Worm (Caenorhabditis elegans) whole organism, L3 larva: ENCODE results near the gene cyp-33C8.

ENCODE experiments used
- R02D3.7 ChIP-seq: fragments of 150-350 bp; optimal IDR thresholded peaks from 2 replicates; lab custom pipeline; 2014; ENCODE audit warnings: missing biosample characterization, missing genetic modification characterization
- ama-1 ChIP-seq: fragments of 150-350 bp; optimal IDR thresholded peaks from 2 replicates; lab custom pipeline; 2018
- ceh-16 ChIP-seq: sonication (generic microtip); optimal IDR thresholded peaks from 2 replicates; lab custom pipeline; 2017; ENCODE audit warnings: missing biosample characterization, missing genetic modification characterization
- fkh-10 ChIP-seq: sonication (generic microtip); optimal IDR thresholded peaks from 2 replicates; lab custom pipeline; 2017; ENCODE audit warnings: missing biosample characterization, missing genetic modification reagents, missing genetic modification characterization
- lin-15B ChIP-seq: fragments of 150-350 bp; optimal IDR thresholded peaks from 2 replicates; lab custom pipeline; 2014; ENCODE audit warnings: missing biosample characterization, missing genetic modification characterization
- mdl-1 ChIP-seq: fragments of 150-350 bp; optimal IDR thresholded peaks from 2 replicates; lab custom pipeline; 2014; ENCODE audit warnings: missing biosample characterization, missing genetic modification characterization
- nhr-11 ChIP-seq: fragments of 150-350 bp; optimal IDR thresholded peaks from 2 replicates; lab custom pipeline; 2014; ENCODE audit warnings: missing biosample characterization, missing genetic modification characterization
- nhr-25 ChIP-seq: sonication (generic microtip); optimal IDR thresholded peaks from 2 replicates; lab custom pipeline; 2017; ENCODE audit warnings: missing biosample characterization, missing genetic modification characterization
- nhr-28 ChIP-seq: fragments of 150-350 bp; optimal IDR thresholded peaks from 2 replicates; lab custom pipeline; 2014; ENCODE audit warnings: missing biosample characterization, missing genetic modification characterization
- pqm-1 ChIP-seq: fragments of 150-350 bp; optimal IDR thresholded peaks from 2 replicates; lab custom pipeline; 2017; ENCODE audit warnings: missing biosample characterization, missing genetic modification characterization, inconsistent platforms
- zag-1 ChIP-seq: fragments of 150-350 bp; optimal IDR thresholded peaks from 2 replicates; lab custom pipeline; 2014; ENCODE audit warnings: missing biosample characterization, missing genetic modification characterization

ce11 chrV:3789770-3790169, 13.6 kb downstream of the cyp-33C8 start, which contains the start of gene R08F11.7:
- TF ChIP-seq fkh-10 (GFP tag; lab: Kevin White, UChicago): no peak
- no peak for TF ChIP-seq R02D3.7
- TF ChIP-seq nhr-28 (tag; lab: Kevin White, UChicago): no peak
- no peak for TF ChIP-seq pqm-1 (tag; lab: Kevin White, UChicago)
- TF ChIP-seq zag-1 (tag; lab: Kevin White, UChicago): no peak
- TF ChIP-seq nhr-25: no peak
- no peak for TF ChIP-seq mdl-1 (tag; lab: Kevin White, UChicago)
- TF ChIP-seq lin-15B (tag; lab: Kevin White, UChicago): no peak
- no peak for TF ChIP-seq ceh-16 (tag; lab: Kevin White, UChicago)
- no peak for TF ChIP-seq nhr-11 (tag; lab: Kevin White, UChicago)
- TF ChIP-seq ama-1 (lab: Kevin White, UChicago): no peak
